Worm (Caenorhabditis elegans) whole organism, young adult: Measurements from ENCODE around the gene gtl-2.

ENCODE experiments used
- B0019.2 ChIP-seq: fragments of 200-800 bp; sonication (Bioruptor generic); conservative IDR thresholded peaks from 2 replicates; pipeline ENCODE4 v1.3.6; 2022; ENCODE audit warnings: missing genetic modification reagents, missing genetic modification characterization, missing compliant biosample characterization
- D2030.7 ChIP-seq: fragments of 200-800 bp; sonication (Bioruptor generic); IDR thresholded peaks from 2 replicates; pipeline ENCODE4 v1.3.6; 2022; ENCODE audit warnings: missing genetic modification reagents, missing genetic modification characterization, missing compliant biosample characterization
- F22D6.2 ChIP-seq: sonication (generic microtip); optimal IDR thresholded peaks from 2 replicates; lab custom pipeline; 2016; ENCODE audit warnings: mild to moderate bottlenecking, missing genetic modification characterization, missing compliant biosample characterization
- F23B12.7 ChIP-seq: sonication (generic microtip); optimal IDR thresholded peaks from 2 replicates; lab custom pipeline; 2017; ENCODE audit warnings: missing genetic modification characterization, mild to moderate bottlenecking, missing compliant biosample characterization, antibody characterized with exemption, moderate library complexity; ENCODE audit not compliant: insufficient read depth
- F33H1.4 ChIP-seq: fragments of 200-800 bp; sonication (Bioruptor generic); IDR thresholded peaks from 2 replicates; pipeline ENCODE4 v1.3.6; 2022; ENCODE audit warnings: missing genetic modification reagents, missing genetic modification characterization, missing compliant biosample characterization
- F49E8.2 ChIP-seq: sonication (generic microtip); optimal IDR thresholded peaks from 3 replicates; lab custom pipeline; 2017; ENCODE audit warnings: missing genetic modification characterization, mild to moderate bottlenecking, missing compliant biosample characterization, antibody characterized with exemption, moderate library complexity; ENCODE audit not compliant: insufficient read depth
- F52B5.7 ChIP-seq: sonication (generic microtip); optimal IDR thresholded peaks from 2 replicates; lab custom pipeline; 2016; ENCODE audit warnings: mild to moderate bottlenecking, missing genetic modification characterization, missing compliant biosample characterization
- F57C9.4 ChIP-seq: sonication (generic microtip); optimal IDR thresholded peaks from 2 replicates; lab custom pipeline; 2017; ENCODE audit warnings: mild to moderate bottlenecking, missing genetic modification characterization, missing compliant biosample characterization
- T26A5.8 ChIP-seq: sonication (generic microtip); optimal IDR thresholded peaks from 2 replicates; lab custom pipeline; 2016; ENCODE audit warnings: missing genetic modification characterization, missing compliant biosample characterization
- Y53G8AR.9 ChIP-seq: fragments of 200-800 bp; sonication (Bioruptor generic); conservative IDR thresholded peaks from 2 replicates; pipeline ENCODE4 v1.3.6; 2022; ENCODE audit warnings: missing genetic modification reagents, missing genetic modification characterization, missing compliant biosample characterization
- ZK185.1 ChIP-seq: sonication (generic microtip); optimal IDR thresholded peaks from 2 replicates; lab custom pipeline; 2016; ENCODE audit warnings: mild to moderate bottlenecking, missing genetic modification characterization, missing compliant biosample characterization; ENCODE audit not compliant: poor library complexity, severe bottlenecking
- akir-1 ChIP-seq: fragments of 200-800 bp; sonication (Bioruptor generic); optimal IDR thresholded peaks from 2 replicates; lab custom pipeline; 2018; ENCODE audit warnings: mild to moderate bottlenecking, missing genetic modification characterization, moderate library complexity, missing compliant biosample characterization
- atf-7 ChIP-seq: sonication (generic microtip); optimal IDR thresholded peaks from 2 replicates; lab custom pipeline; 2017; ENCODE audit warnings: mild to moderate bottlenecking, missing genetic modification characterization, missing compliant biosample characterization
- attf-3 ChIP-seq: fragments of 200-800 bp; sonication (Bioruptor generic); conservative IDR thresholded peaks from 2 replicates; pipeline ENCODE4 v1.3.6; 2022; ENCODE audit warnings: missing genetic modification reagents, missing genetic modification characterization, missing compliant biosample characterization
- attf-5 ChIP-seq: fragments of 200-800 bp; sonication (Bioruptor generic); optimal IDR thresholded peaks from 2 replicates; lab custom pipeline; 2018; ENCODE audit warnings: mild to moderate bottlenecking, missing genetic modification characterization, missing compliant biosample characterization
- ccch-3 ChIP-seq: fragments of 200-800 bp; sonication (Bioruptor generic); optimal IDR thresholded peaks from 2 replicates; lab custom pipeline; 2018; ENCODE audit warnings: mild to moderate bottlenecking, missing genetic modification characterization, missing compliant biosample characterization
- cebp-1 ChIP-seq, 2 experiments: fragments of 200-800 bp in 1 of 2; sonication (Bioruptor generic) in 1 of 2; sonication (generic microtip) in 1 of 2; IDR thresholded peaks in 1 of 2; optimal IDR thresholded peaks in 1 of 2; 2 replicates each; pipeline versions ENCODE4 v1.3.6 to Lab custom; 2017 to 2022; ENCODE audit warnings: missing compliant biosample characterization in 2 of 2, missing genetic modification characterization in 2 of 2, mild to moderate bottlenecking in 1 of 2, missing genetic modification reagents in 1 of 2, moderate library complexity in 1 of 2
- ceh-58 ChIP-seq: fragments of 200-800 bp; sonication (Bioruptor generic); IDR thresholded peaks from 2 replicates; pipeline ENCODE4 v1.3.6; 2022; ENCODE audit warnings: missing genetic modification characterization, missing compliant biosample characterization
- ekl-4 ChIP-seq: fragments of 200-800 bp; sonication (Bioruptor generic); IDR thresholded peaks from 2 replicates; pipeline ENCODE4 v1.3.6; 2022; ENCODE audit warnings: missing genetic modification reagents, missing genetic modification characterization, missing compliant biosample characterization
- hmg-1.2 ChIP-seq: fragments of 200-800 bp; sonication (Bioruptor generic); IDR thresholded peaks from 2 replicates; pipeline ENCODE4 v1.3.6; 2022; ENCODE audit warnings: missing genetic modification reagents, missing genetic modification characterization, missing compliant biosample characterization
- let-607 ChIP-seq, 2 experiments: fragments of 200-800 bp in 1 of 2; sonication (Bioruptor generic) in 1 of 2; sonication (generic microtip) in 1 of 2; optimal IDR thresholded peaks; 2 replicates each; lab custom pipeline; 2016 to 2018; ENCODE audit warnings: mild to moderate bottlenecking in 2 of 2, missing compliant biosample characterization in 2 of 2, missing genetic modification characterization in 2 of 2, moderate library complexity in 2 of 2, missing genotype in 1 of 2
- lin-26 ChIP-seq: fragments of 200-800 bp; sonication (Bioruptor generic); IDR thresholded peaks from 2 replicates; pipeline ENCODE4 v1.3.6; 2022; ENCODE audit warnings: missing genetic modification reagents, missing genetic modification characterization, missing compliant biosample characterization
- lin-35 ChIP-seq, 3 experiments: fragments of 150-350 bp in 2 of 3; sonication (generic microtip) in 1 of 3; optimal IDR thresholded peaks; 2 replicates each; lab custom pipeline; 2014 to 2018; ENCODE audit warnings: missing biosample characterization in 3 of 3, missing genetic modification characterization in 3 of 3, missing genetic modification reagents in 3 of 3
- lir-1 ChIP-seq: fragments of 200-800 bp; sonication (Bioruptor generic); conservative IDR thresholded peaks from 2 replicates; pipeline ENCODE4 v1.3.6; 2022; ENCODE audit warnings: missing genetic modification reagents, missing genetic modification characterization, missing compliant biosample characterization
- lsy-27 ChIP-seq: sonication (generic microtip); optimal IDR thresholded peaks from 2 replicates; lab custom pipeline; 2017; ENCODE audit warnings: missing genetic modification characterization, mild to moderate bottlenecking, missing compliant biosample characterization, antibody characterized with exemption, missing genotype, borderline replicate concordance; ENCODE audit not compliant: insufficient read depth
- mes-4 ChIP-seq: sonication (generic microtip); optimal IDR thresholded peaks from 2 replicates; lab custom pipeline; 2016; ENCODE audit warnings: missing genotype, missing genetic modification characterization, missing compliant biosample characterization
- nfya-2 ChIP-seq: fragments of 200-800 bp; sonication (Bioruptor generic); IDR thresholded peaks from 2 replicates; pipeline ENCODE4 v1.3.6; 2022; ENCODE audit warnings: missing genetic modification reagents, missing genetic modification characterization, missing compliant biosample characterization
- nfyb-1 ChIP-seq: fragments of 200-800 bp; sonication (Bioruptor generic); IDR thresholded peaks from 2 replicates; pipeline ENCODE4 v1.3.6; 2022; ENCODE audit warnings: missing genetic modification reagents, missing genetic modification characterization, missing compliant biosample characterization
- nhr-27 ChIP-seq: fragments of 200-800 bp; sonication (Bioruptor generic); optimal IDR thresholded peaks from 2 replicates; lab custom pipeline; 2018; ENCODE audit warnings: mild to moderate bottlenecking, missing genetic modification characterization, moderate library complexity, missing compliant biosample characterization
- nhr-90 ChIP-seq: sonication (generic microtip); optimal IDR thresholded peaks from 2 replicates; lab custom pipeline; 2016; ENCODE audit warnings: missing genotype, mild to moderate bottlenecking, missing genetic modification characterization, missing compliant biosample characterization
- rec-8 ChIP-seq, 2 experiments: sonication (generic microtip); optimal IDR thresholded peaks; 2 replicates each; lab custom pipeline; 2016; ENCODE audit warnings: mild to moderate bottlenecking in 2 of 2, missing genetic modification characterization in 2 of 2, missing genetic modification reagents in 2 of 2, missing genotype in 2 of 2, missing biosample characterization in 1 of 2, missing compliant biosample characterization in 1 of 2, moderate library complexity in 1 of 2
- repo-1 ChIP-seq: sonication (generic microtip); optimal IDR thresholded peaks from 2 replicates; lab custom pipeline; 2017; ENCODE audit warnings: mild to moderate bottlenecking, missing genetic modification characterization, missing compliant biosample characterization
- sdz-38 ChIP-seq: sonication (generic microtip); optimal IDR thresholded peaks from 2 replicates; lab custom pipeline; 2016; ENCODE audit warnings: missing genotype, missing genetic modification characterization, missing compliant biosample characterization
- snpc-1.3 ChIP-seq: sonication (generic microtip); optimal IDR thresholded peaks from 2 replicates; lab custom pipeline; 2017; ENCODE audit warnings: missing genetic modification characterization, mild to moderate bottlenecking, missing compliant biosample characterization, antibody characterized with exemption, moderate library complexity, missing genotype, missing genetic modification reagents; ENCODE audit not compliant: insufficient read depth
- snpc-3.4 ChIP-seq: sonication (generic microtip); optimal IDR thresholded peaks from 2 replicates; lab custom pipeline; 2017; ENCODE audit warnings: missing genetic modification characterization, mild to moderate bottlenecking, missing compliant biosample characterization, antibody characterized with exemption, moderate library complexity, missing genotype, missing genetic modification reagents
- snpc-4 ChIP-seq, 5 experiments: fragments of 150-350 bp in 1 of 5; sonication (generic microtip) in 4 of 5; optimal IDR thresholded peaks; 2 replicates each; lab custom pipeline; 2014 to 2018; ENCODE audit warnings: missing genetic modification characterization in 5 of 5, missing biosample characterization in 3 of 5, antibody characterized with exemption in 2 of 5, mild to moderate bottlenecking in 2 of 5, missing compliant biosample characterization in 2 of 5, missing genotype in 2 of 5, moderate library complexity in 2 of 5, missing genetic modification reagents in 1 of 5
- tbp1 ChIP-seq: fragments of 200-800 bp; sonication (Bioruptor generic); optimal IDR thresholded peaks from 2 replicates; lab custom pipeline; 2018; ENCODE audit warnings: mild to moderate bottlenecking, missing genetic modification characterization, missing compliant biosample characterization
- unc-130 ChIP-seq: sonication (generic microtip); optimal IDR thresholded peaks from 2 replicates; lab custom pipeline; 2016; ENCODE audit warnings: missing genetic modification reagents, missing genetic modification characterization, missing compliant biosample characterization
- xnd-1 ChIP-seq: sonication (generic microtip); optimal IDR thresholded peaks from 2 replicates; lab custom pipeline; 2016; ENCODE audit warnings: missing genotype, missing genetic modification reagents, missing genetic modification characterization, missing compliant biosample characterization
- zfh-2 ChIP-seq: fragments of 200-800 bp; sonication (Bioruptor generic); conservative IDR thresholded peaks from 2 replicates; pipeline ENCODE4 v1.3.6; 2022; ENCODE audit warnings: missing genetic modification reagents, missing genetic modification characterization, missing compliant biosample characterization
- zim-3 ChIP-seq: sonication (generic microtip); optimal IDR thresholded peaks from 2 replicates; lab custom pipeline; 2017; ENCODE audit warnings: mild to moderate bottlenecking, missing genetic modification characterization, moderate library complexity, missing compliant biosample characterization
- ztf-3 ChIP-seq: fragments of 200-800 bp; sonication (Bioruptor generic); optimal IDR thresholded peaks from 2 replicates; lab custom pipeline; 2018; ENCODE audit warnings: mild to moderate bottlenecking, missing genetic modification characterization, missing compliant biosample characterization

gtl-2 gene

ce11 chrIV:11326939-11327565 is 53.8 kb downstream of the gtl-2 start, which contains the start of gene B0035.21 (continued):
- TF ChIP-seq sdz-38 (no peak), zim-3 (tag; lab: Kevin White, UChicago) (no peak), ekl-4 (peak; percentile 38; the same call in 1 of the 2 replicates), snpc-4 (GFP tag; optimal IDR thresholded peaks at IDR 0.05; lab: Kevin White, UChicago) (no peak), snpc-4 (tag; optimal IDR thresholded peaks at IDR 0.05; lab: Kevin White, UChicago) (no peak), lir-1 (GFP tag; lab: Robert Waterston, UW) (no peak), ztf-3 (GFP tag; lab: Kevin White, UChicago) (no peak), lin-26 (GFP tag; lab: Robert Waterston, UW) (peak; percentile 87), F33H1.4 (GFP tag; lab: Robert Waterston, UW) (peak; percentile 22; the same call in 1 of the 2 replicates), akir-1 (no peak), B0019.2 (GFP tag; lab: Robert Waterston, UW) (0 out of 2 replicates have a peak, but pooled peaks have one; percentile 15), tbp1 (GFP tag; lab: Kevin White, UChicago) (no peak), nfya-2 (no peak), T26A5.8 (tag; lab: Kevin White, UChicago) (no peak), mes-4 (tag; lab: Kevin White, UChicago) (no peak), ZK185.1 (tag; lab: Kevin White, UChicago) (no peak), zfh-2 (GFP tag; lab: Robert Waterston, UW) (no peak), atf-7 (tag; lab: Kevin White, UChicago) (no peak), ceh-58 (GFP tag; lab: Robert Waterston, UW) (no peak), Y53G8AR.9 (GFP tag; lab: Robert Waterston, UW) (peak; percentile 76), xnd-1 (tag; lab: Kevin White, UChicago) (no peak), F23B12.7 (tag; lab: Kevin White, UChicago) (no peak), nhr-27 (tag; lab: Kevin White, UChicago) (no peak), F22D6.2 (tag; lab: Kevin White, UChicago) (no peak), lsy-27 (tag; lab: Kevin White, UChicago) (no peak), unc-130 (no peak), hmg-1.2 (GFP tag; lab: Robert Waterston, UW) (peak; percentile 23; the same call in 1 of the 2 replicates), F52B5.7 (tag; lab: Kevin White, UChicago) (no peak), snpc-1.3 (peak; percentile 7), D2030.7 (GFP tag; lab: Robert Waterston, UW) (peak; percentile 53)

- TF ChIP-seq xnd-1 (tag; lab: Kevin White, UChicago) (no peak), repo-1 (tag; lab: Kevin White, UChicago) (no peak), nfyb-1 (GFP tag; lab: Robert Waterston, UW) (no peak), lin-35 (GFP tag; optimal IDR thresholded peaks at IDR 0.05; lab: Kevin White, UChicago) (no peak), snpc-3.4 (tag; lab: Kevin White, UChicago) (no peak), cebp-1 (GFP tag; IDR thresholded peaks at IDR 0.05; lab: Robert Waterston, UW) (no peak), cebp-1 (tag; optimal IDR thresholded peaks at IDR 0.05; lab: Kevin White, UChicago) (no peak), rec-8 (tag; optimal IDR thresholded peaks at IDR 0.05; lab: Kevin White, UChicago) (no peak), ccch-3 (no peak), nhr-90 (tag; lab: Kevin White, UChicago) (no peak), ceh-58 (GFP tag; lab: Robert Waterston, UW) (no peak), attf-3 (GFP tag; lab: Robert Waterston, UW) (no peak), mes-4 (tag; lab: Kevin White, UChicago) (no peak), F52B5.7 (tag; lab: Kevin White, UChicago) (no peak), attf-5 (GFP tag; lab: Kevin White, UChicago) (no peak), F57C9.4 (tag; lab: Kevin White, UChicago) (no peak), let-607 (tag; optimal IDR thresholded peaks at IDR 0.05; lab: Kevin White, UChicago) (no peak), F49E8.2 (tag; lab: Kevin White, UChicago) (no peak)
Measured at ce11 chrIV:11329269-11329668, 56.0 kb downstream of the gtl-2 start, which contains the start of gene leo-1. leo-1 (minus strand) TSS chrIV:11329369.
